Worm (Caenorhabditis elegans): ENCODE results near the gene cpg-7.

The cpg-7 gene

DNA sequence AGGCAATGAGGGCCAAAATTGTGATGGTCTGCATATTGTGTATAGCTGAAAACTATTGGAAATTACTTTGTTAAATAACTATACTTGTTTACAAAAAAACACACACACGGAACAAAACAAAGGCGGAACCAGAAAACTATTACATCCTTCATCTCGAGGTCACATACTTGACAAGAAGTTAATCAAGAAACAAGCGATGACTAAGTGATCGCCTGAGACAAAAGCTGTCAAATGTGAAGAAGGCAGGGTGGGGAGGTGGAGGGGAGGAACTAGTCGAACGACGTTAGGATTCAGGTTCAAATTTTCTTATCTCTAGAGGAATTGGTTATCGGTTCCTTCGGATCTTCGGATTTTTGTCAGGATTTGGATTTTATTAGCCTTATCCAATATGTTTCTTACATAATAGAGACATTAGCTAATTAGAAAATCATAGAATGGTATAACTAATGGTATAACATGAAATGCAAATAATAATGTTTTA, at the start of gene cpg-7:
TSS of gene cpg-7 (minus strand) at position 51 of the 481 bp plus-strand sequence.
- TF ChIP-seq hif-1 (tag; optimal IDR thresholded peaks at IDR 0.05), result no peak
- no peak for TF ChIP-seq dmd-8 (GFP tag; IDR thresholded peaks at IDR 0.05)
- no peak for TF ChIP-seq D1046.2 (GFP tag; IDR thresholded peaks at IDR 0.05)
- TF ChIP-seq vab-7 (GFP tag; IDR thresholded peaks at IDR 0.05), result no peak
- no peak for TF ChIP-seq nhr-237 (tag; optimal IDR thresholded peaks at IDR 0.05)
- TF ChIP-seq lin-38 (GFP tag; IDR thresholded peaks at IDR 0.05), result no peak
- TF ChIP-seq egl-43 (GFP tag; IDR thresholded peaks at IDR 0.05), result no peak
- TF ChIP-seq snpc-4 (tag; optimal IDR thresholded peaks at IDR 0.05), result no peak
- no peak for TF ChIP-seq snpc-1.2 (GFP tag; IDR thresholded peaks at IDR 0.05)
- no peak for TF ChIP-seq F37D6.2 (tag; optimal IDR thresholded peaks at IDR 0.05)
- no peak for TF ChIP-seq lim-7 (GFP tag; IDR thresholded peaks at IDR 0.05)
- TF ChIP-seq ztf-11 (tag; optimal IDR thresholded peaks at IDR 0.05), result no peak
- no peak for TF ChIP-seq nhr-77 (tag; optimal IDR thresholded peaks at IDR 0.05)
- no peak for TF ChIP-seq arid-1 (GFP tag; conservative IDR thresholded peaks at IDR 0.05)
- TF ChIP-seq F10B5.3 (tag; optimal IDR thresholded peaks at IDR 0.05), result no peak
- TF ChIP-seq duxl-1 (tag; optimal IDR thresholded peaks at IDR 0.05; ENCODE audit: poor library complexity), result no peak
- TF ChIP-seq hlh-30 (tag; optimal IDR thresholded peaks at IDR 0.05; ENCODE audit: insufficient read depth), result no peak
- TF ChIP-seq ces-1 (GFP tag; optimal IDR thresholded peaks at IDR 0.05), result no peak
- TF ChIP-seq F49E8.2 (tag; optimal IDR thresholded peaks at IDR 0.05; ENCODE audit: borderline replicate concordance), result no peak
- TF ChIP-seq nhr-10 (tag; optimal IDR thresholded peaks at IDR 0.05), result no peak

DNA sequence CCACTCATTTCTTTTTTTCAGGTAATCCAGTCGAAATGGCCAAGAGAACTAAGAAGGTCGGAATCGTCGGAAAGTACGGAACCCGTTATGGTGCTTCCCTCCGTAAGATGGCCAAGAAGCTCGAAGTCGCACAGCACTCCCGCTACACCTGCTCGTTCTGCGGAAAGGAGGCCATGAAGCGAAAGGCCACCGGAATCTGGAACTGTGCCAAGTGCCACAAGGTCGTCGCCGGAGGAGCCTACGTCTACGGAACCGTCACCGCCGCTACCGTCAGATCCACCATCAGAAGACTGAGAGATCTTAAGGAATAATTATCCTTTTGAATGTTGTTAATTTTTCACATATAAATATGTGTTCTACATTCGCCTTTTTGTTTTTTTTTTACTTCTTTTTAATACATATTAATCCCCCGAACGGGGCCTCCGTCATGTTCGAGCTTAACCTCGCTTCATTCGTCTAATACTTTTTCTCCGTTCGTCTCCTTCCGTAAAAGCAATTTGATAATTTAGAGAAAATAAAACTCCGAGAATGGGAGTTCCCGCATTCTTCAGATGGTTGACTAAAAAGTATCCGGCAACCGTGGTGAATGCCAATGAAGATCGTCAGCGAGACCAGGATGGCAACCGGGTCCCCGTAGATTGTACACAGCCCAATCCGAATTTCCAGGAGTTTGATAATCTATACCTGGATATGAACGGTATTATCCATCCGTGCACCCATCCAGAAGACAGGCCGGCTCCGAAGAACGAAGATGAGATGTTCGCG, 46.4 kb upstream of the cpg-7 start, which contains the start of the genes rpl-43 and xrn-2:
TSS of gene rpl-43 (plus strand) at position 36 of the 765 bp plus-strand sequence.
TSS of gene xrn-2 (plus strand) at position 510 of the 765 bp plus-strand sequence.
- TF ChIP-seq lsy-2 (tag; optimal IDR thresholded peaks at IDR 0.05) (no peak), nhr-111 (GFP tag; optimal IDR thresholded peaks at IDR 0.05) (peak; percentile 69), nhr-42 (GFP tag; IDR thresholded peaks at IDR 0.05) (no peak), hmg-1.1 (GFP tag; IDR thresholded peaks at IDR 0.05) (no peak), lin-1 (GFP tag; IDR thresholded peaks at IDR 0.05) (peak; percentile 72; the same call in 1 of the 2 replicates), egl-43 (GFP tag; IDR thresholded peaks at IDR 0.05) (peak; percentile 52), snpc-1.2 (GFP tag; IDR thresholded peaks at IDR 0.05) (peak; percentile 68), madf-5 (GFP tag; IDR thresholded peaks at IDR 0.05) (peak; percentile 12 to 20; a peak in 1 of 4 replicates), nhr-28 (tag; optimal IDR thresholded peaks at IDR 0.05) (no peak), unc-62 (GFP tag; optimal IDR thresholded peaks at IDR 0.05 in 1 of 2) (no peak), unc-62 (tag; optimal IDR thresholded peaks at IDR 0.05) (no peak), mes-2 (tag; optimal IDR thresholded peaks at IDR 0.05; ENCODE audit: poor library complexity, severe bottlenecking) (peak; percentile 36), mep-1 (tag; optimal IDR thresholded peaks at IDR 0.05) (no peak), F37D6.2 (tag; optimal IDR thresholded peaks at IDR 0.05) (no peak), gei-8 (GFP tag; optimal IDR thresholded peaks at IDR 0.05) (peak; percentile 42), F49E8.2 (tag; optimal IDR thresholded peaks at IDR 0.05; ENCODE audit: borderline replicate concordance) (peak; percentile 86), lin-38 (GFP tag; IDR thresholded peaks at IDR 0.05) (peak; percentile 86), F26F4.8 (GFP tag; conservative IDR thresholded peaks at IDR 0.05) (0 out of 2 replicates have a peak, but pooled peaks have one; percentile 5), dpl-1 (GFP tag; optimal IDR thresholded peaks at IDR 0.05) (no peak), unc-39 (tag; optimal IDR thresholded peaks at IDR 0.05) (no peak), ctbp-1 (GFP tag; IDR thresholded peaks at IDR 0.05) (peak; percentile 50; the same call in 1 of the 2 replicates), spr-1 (tag; optimal IDR thresholded peaks at IDR 0.05) (peak; percentile 9), nhr-11 (tag; optimal IDR thresholded peaks at IDR 0.05) (no peak), lin-39 (tag; optimal IDR thresholded peaks at IDR 0.05) (no peak), ZK546.5 (tag; optimal IDR thresholded peaks at IDR 0.05) (no peak), spr-3 (GFP tag; optimal IDR thresholded peaks at IDR 0.05) (peak; percentile 37), set-16 (GFP tag; IDR thresholded peaks at IDR 0.05) (peak; percentile 77), Y48G9A.11 (GFP tag; IDR thresholded peaks at IDR 0.05) (peak; percentile 83), daf-8 (GFP tag; IDR thresholded peaks at IDR 0.05) (no peak), arid-1 (GFP tag; conservative IDR thresholded peaks at IDR 0.05) (0 out of 2 replicates have a peak, but pooled peaks have one; percentile 39), D1046.2 (GFP tag; IDR thresholded peaks at IDR 0.05) (0 out of 2 replicates have a peak, but pooled peaks have one; percentile 60), aha-1 (tag) (no peak), lin-13 (GFP tag; optimal IDR thresholded peaks at IDR 0.05) (no peak), nhr-102 (tag; optimal IDR thresholded peaks at IDR 0.05) (peak; percentile 28), mdl-1 (tag; optimal IDR thresholded peaks at IDR 0.05) (no peak)

Data from whole organism, L4 larva.